Worm (Caenorhabditis elegans) whole organism, L2 larva: Measurements from ENCODE around the gene zig-3.

Experiments
- nhr-21 ChIP-seq: fragments of 150-350 bp; optimal IDR thresholded peaks from 2 replicates; lab custom pipeline; 2014; ENCODE audit warnings: missing biosample characterization, missing genetic modification characterization
- sma-9 ChIP-seq, 2 experiments: fragments of 150-350 bp in 1 of 2; sonication (generic microtip) in 1 of 2; optimal IDR thresholded peaks; 2 replicates each; lab custom pipeline; 2014 to 2016; ENCODE audit warnings: missing genetic modification characterization in 2 of 2, mild to moderate bottlenecking in 1 of 2, missing biosample characterization in 1 of 2, missing compliant biosample characterization in 1 of 2, missing genetic modification reagents in 1 of 2, moderate library complexity in 1 of 2

Gene zig-3

ce11 chrX:7977452-7977851 is 46.9 kb downstream of the zig-3 start:
- no peak for TF ChIP-seq sma-9 (GFP tag; optimal IDR thresholded peaks at IDR 0.05; lab: Kevin White, UChicago)
- TF ChIP-seq sma-9 (tag; optimal IDR thresholded peaks at IDR 0.05; lab: Kevin White, UChicago): no peak
- TF ChIP-seq nhr-21 (tag; lab: Kevin White, UChicago): peak; percentile 33
